Worm (Caenorhabditis elegans) whole organism, late embryonic: ENCODE data around the gene ttr-8.

Source experiments
- K09A11.1 ChIP-seq: sonication (generic microtip); optimal IDR thresholded peaks from 2 replicates; lab custom pipeline; 2017; ENCODE audit warnings: antibody characterized with exemption, mild to moderate bottlenecking, missing genetic modification characterization, missing compliant biosample characterization; ENCODE audit not compliant: insufficient read depth
- Y22D7AL.16 ChIP-seq: sonication (generic microtip); optimal IDR thresholded peaks from 2 replicates; lab custom pipeline; 2016; ENCODE audit warnings: missing genetic modification characterization, missing compliant biosample characterization
- ahr-1 ChIP-seq: sonication (generic microtip); optimal IDR thresholded peaks from 2 replicates; lab custom pipeline; 2016; ENCODE audit warnings: missing genetic modification characterization, missing compliant biosample characterization
- ceh-18 ChIP-seq: sonication (generic microtip); optimal IDR thresholded peaks from 2 replicates; lab custom pipeline; 2016; ENCODE audit warnings: missing genetic modification characterization, missing compliant biosample characterization
- ceh-19 ChIP-seq: fragments of 200-800 bp; sonication (Bioruptor generic); optimal IDR thresholded peaks from 2 replicates; lab custom pipeline; 2018; ENCODE audit warnings: mild to moderate bottlenecking, missing genetic modification characterization, missing compliant biosample characterization
- ceh-2 ChIP-seq: sonication (generic microtip); optimal IDR thresholded peaks from 2 replicates; lab custom pipeline; 2016; ENCODE audit warnings: missing genotype, missing genetic modification characterization, missing compliant biosample characterization
- ceh-30 ChIP-seq: fragments of 150-350 bp; optimal IDR thresholded peaks from 2 replicates; lab custom pipeline; 2014; ENCODE audit warnings: missing biosample characterization, missing genetic modification characterization
- ceh-31 ChIP-seq: sonication (generic microtip); optimal IDR thresholded peaks from 2 replicates; lab custom pipeline; 2016; ENCODE audit warnings: missing genetic modification characterization, missing compliant biosample characterization
- ceh-34 ChIP-seq: sonication (generic microtip); optimal IDR thresholded peaks from 2 replicates; lab custom pipeline; 2016; ENCODE audit warnings: mild to moderate bottlenecking, missing genetic modification characterization, missing compliant biosample characterization
- ceh-45 ChIP-seq: fragments of 200-800 bp; sonication (Bioruptor generic); IDR thresholded peaks from 2 replicates; pipeline ENCODE4 v1.3.6; 2022; ENCODE audit warnings: missing genetic modification reagents, missing genetic modification characterization, missing compliant biosample characterization
- ceh-48 ChIP-seq: sonication (generic microtip); optimal IDR thresholded peaks from 2 replicates; lab custom pipeline; 2016; ENCODE audit warnings: missing genetic modification characterization, inconsistent platforms, missing compliant biosample characterization
- ceh-9 ChIP-seq: sonication (generic microtip); optimal IDR thresholded peaks from 2 replicates; lab custom pipeline; 2016; ENCODE audit warnings: mild to moderate bottlenecking, missing genetic modification characterization, inconsistent platforms, missing compliant biosample characterization
- che-1 ChIP-seq: sonication (generic microtip); optimal IDR thresholded peaks from 2 replicates; lab custom pipeline; 2016; ENCODE audit warnings: mild to moderate bottlenecking, missing genetic modification characterization, missing compliant biosample characterization
- dmd-4 ChIP-seq: sonication (generic microtip); optimal IDR thresholded peaks from 2 replicates; lab custom pipeline; 2016; ENCODE audit warnings: borderline replicate concordance, missing genetic modification characterization, missing compliant biosample characterization
- elt-2 ChIP-seq: sonication (generic microtip); optimal IDR thresholded peaks from 2 replicates; lab custom pipeline; 2016; ENCODE audit warnings: missing genetic modification reagents, missing genetic modification characterization, missing compliant biosample characterization
- ets-4 ChIP-seq: sonication (generic microtip); optimal IDR thresholded peaks from 2 replicates; lab custom pipeline; 2016; ENCODE audit warnings: missing genetic modification characterization, missing compliant biosample characterization
- eyg-1 ChIP-seq: sonication (generic microtip); optimal IDR thresholded peaks from 2 replicates; lab custom pipeline; 2016; ENCODE audit warnings: missing genotype, missing genetic modification characterization, missing compliant biosample characterization
- fax-1 ChIP-seq: sonication (generic microtip); optimal IDR thresholded peaks from 2 replicates; lab custom pipeline; 2016; ENCODE audit warnings: missing genotype, missing genetic modification characterization, missing compliant biosample characterization
- fkh-6 ChIP-seq: sonication (generic microtip); optimal IDR thresholded peaks from 2 replicates; lab custom pipeline; 2016; ENCODE audit warnings: missing genetic modification characterization, missing compliant biosample characterization
- hlh-15 ChIP-seq: sonication (generic microtip); optimal IDR thresholded peaks from 2 replicates; lab custom pipeline; 2016; ENCODE audit warnings: missing genetic modification characterization, missing compliant biosample characterization
- hlh-6 ChIP-seq: sonication (generic microtip); optimal IDR thresholded peaks from 2 replicates; lab custom pipeline; 2016; ENCODE audit warnings: missing genotype, missing genetic modification characterization, missing compliant biosample characterization
- hlh-8 ChIP-seq: sonication (generic microtip); optimal IDR thresholded peaks from 2 replicates; lab custom pipeline; 2016; ENCODE audit warnings: missing genotype, missing genetic modification characterization, missing compliant biosample characterization
- lim-6 ChIP-seq: sonication (generic microtip); optimal IDR thresholded peaks from 2 replicates; lab custom pipeline; 2016; ENCODE audit warnings: missing genetic modification characterization, missing compliant biosample characterization
- madf-2 ChIP-seq: sonication (generic microtip); optimal IDR thresholded peaks from 2 replicates; lab custom pipeline; 2017; ENCODE audit warnings: missing genetic modification characterization, missing compliant biosample characterization
- mec-3 ChIP-seq: sonication (generic microtip); optimal IDR thresholded peaks from 2 replicates; lab custom pipeline; 2016; ENCODE audit warnings: borderline replicate concordance, missing genetic modification characterization, missing compliant biosample characterization
- nfya-1 ChIP-seq: sonication (generic microtip); optimal IDR thresholded peaks from 2 replicates; lab custom pipeline; 2017; ENCODE audit warnings: missing genetic modification characterization, mild to moderate bottlenecking, missing compliant biosample characterization, antibody characterized with exemption, moderate library complexity
- npax-4 ChIP-seq: sonication (generic microtip); optimal IDR thresholded peaks from 2 replicates; lab custom pipeline; 2016; ENCODE audit warnings: missing genetic modification characterization, missing compliant biosample characterization
- pat-9 ChIP-seq: fragments of 200-800 bp; sonication (Bioruptor generic); optimal IDR thresholded peaks from 2 replicates; lab custom pipeline; 2018; ENCODE audit warnings: mild to moderate bottlenecking, missing genetic modification characterization, moderate library complexity, missing compliant biosample characterization
- pax-1 ChIP-seq: fragments of 150-350 bp; optimal IDR thresholded peaks from 2 replicates; lab custom pipeline; 2014; ENCODE audit warnings: missing biosample characterization, missing genetic modification characterization
- pha-2 ChIP-seq: sonication (generic microtip); optimal IDR thresholded peaks from 2 replicates; lab custom pipeline; 2017; ENCODE audit warnings: mild to moderate bottlenecking, missing genetic modification characterization, missing compliant biosample characterization
- pha-4 ChIP-seq: fragments of 150-350 bp; optimal IDR thresholded peaks from 2 replicates; lab custom pipeline; 2018; ENCODE audit warnings: missing biosample characterization, missing genetic modification reagents, missing genetic modification characterization
- pros-1 ChIP-seq: fragments of 150-350 bp; optimal IDR thresholded peaks from 2 replicates; lab custom pipeline; 2014; ENCODE audit warnings: missing biosample characterization, missing genetic modification reagents, missing genetic modification characterization
- ref-2 ChIP-seq: sonication (generic microtip); optimal IDR thresholded peaks from 2 replicates; lab custom pipeline; 2016; ENCODE audit warnings: missing genetic modification characterization, missing compliant biosample characterization
- rnt-1 ChIP-seq: sonication (generic microtip); optimal IDR thresholded peaks from 2 replicates; lab custom pipeline; 2016; ENCODE audit warnings: missing genetic modification characterization, missing compliant biosample characterization
- sox-2 ChIP-seq: fragments of 200-800 bp; sonication (Bioruptor generic); IDR thresholded peaks from 2 replicates; pipeline ENCODE4 v1.3.6; 2022; ENCODE audit warnings: missing genetic modification reagents, missing genetic modification characterization, missing compliant biosample characterization
- sox-4 ChIP-seq: sonication (generic microtip); optimal IDR thresholded peaks from 2 replicates; lab custom pipeline; 2017; ENCODE audit warnings: mild to moderate bottlenecking, missing genetic modification characterization, inconsistent platforms, missing compliant biosample characterization
- syd-9 ChIP-seq: sonication (generic microtip); optimal IDR thresholded peaks from 2 replicates; lab custom pipeline; 2016; ENCODE audit warnings: mild to moderate bottlenecking, missing genetic modification characterization, moderate library complexity, missing compliant biosample characterization
- unc-42 ChIP-seq: sonication (generic microtip); optimal IDR thresholded peaks from 2 replicates; lab custom pipeline; 2016; ENCODE audit warnings: missing genotype, missing genetic modification characterization, missing compliant biosample characterization
- unc-55 ChIP-seq: sonication (generic microtip); optimal IDR thresholded peaks from 2 replicates; lab custom pipeline; 2017; ENCODE audit warnings: missing biosample characterization, missing genetic modification reagents, missing genetic modification characterization
- unc-86 ChIP-seq: sonication (generic microtip); optimal IDR thresholded peaks from 2 replicates; lab custom pipeline; 2016; ENCODE audit warnings: missing genetic modification characterization, missing compliant biosample characterization
- zip-5 ChIP-seq: sonication (generic microtip); optimal IDR thresholded peaks from 2 replicates; lab custom pipeline; 2016; ENCODE audit warnings: missing genetic modification characterization, missing compliant biosample characterization
- ztf-16 ChIP-seq: sonication (generic microtip); optimal IDR thresholded peaks from 2 replicates; lab custom pipeline; 2017; ENCODE audit warnings: missing genetic modification characterization, missing compliant biosample characterization

Gene ttr-8

ce11 chrIII:7550979-7551378 lies 14.2 kb downstream of the ttr-8 start:
- TF ChIP-seq sox-2 (GFP tag; lab: Robert Waterston, UW) (no peak), fkh-6 (tag; lab: Kevin White, UChicago) (no peak), pros-1 (no peak), ztf-16 (tag; lab: Kevin White, UChicago) (no peak), pax-1 (tag; lab: Kevin White, UChicago) (no peak), ceh-31 (tag; lab: Kevin White, UChicago) (no peak), eyg-1 (tag; lab: Kevin White, UChicago) (no peak), ceh-19 (no peak), K09A11.1 (tag; lab: Kevin White, UChicago) (no peak), ceh-30 (tag; lab: Kevin White, UChicago) (no peak)

- TF ChIP-seq ceh-34 (tag; lab: Kevin White, UChicago) (no peak), unc-55 (GFP tag; lab: Kevin White, UChicago) (peak; percentile 86)
These were observed 16.2 kb downstream of the ttr-8 start for ce11 chrIII:7548963-7549362.

DNA sequence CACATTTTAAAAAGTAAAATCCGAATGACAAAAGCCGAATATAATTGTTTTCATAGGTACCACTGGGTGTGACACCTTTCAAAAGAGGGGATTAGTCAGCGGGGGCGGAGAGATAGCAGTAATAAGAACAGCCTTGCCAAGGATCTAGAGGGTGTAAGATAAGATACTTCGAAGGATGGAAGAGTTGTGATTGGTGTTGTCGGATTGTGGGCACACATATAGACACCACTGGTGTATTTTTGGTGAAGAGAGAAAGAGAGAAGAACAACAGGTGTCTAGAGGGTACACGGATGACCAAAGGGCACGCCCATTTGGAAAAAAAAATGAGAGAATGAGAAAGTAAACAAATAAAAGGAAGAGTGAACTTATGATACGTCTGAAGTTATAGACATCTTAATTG lies 20.0 kb downstream of the ttr-8 start:
- TF ChIP-seq ceh-31 (tag; lab: Kevin White, UChicago) = no peak
- TF ChIP-seq nfya-1 = peak; percentile 18
- TF ChIP-seq fax-1 = no peak
- TF ChIP-seq ceh-9 (tag; lab: Kevin White, UChicago) = no peak
- TF ChIP-seq Y22D7AL.16 (tag; lab: Kevin White, UChicago) = no peak
- TF ChIP-seq K09A11.1 (tag; lab: Kevin White, UChicago) = no peak
- TF ChIP-seq ceh-34 (tag; lab: Kevin White, UChicago) = no peak
- no peak for TF ChIP-seq ets-4 (tag; lab: Kevin White, UChicago)
- no peak for TF ChIP-seq npax-4 (tag; lab: Kevin White, UChicago)
- TF ChIP-seq lim-6 (tag; lab: Kevin White, UChicago) = no peak
- no peak for TF ChIP-seq pha-2 (tag; lab: Kevin White, UChicago)
- TF ChIP-seq che-1 (tag; lab: Kevin White, UChicago) = no peak
- no peak for TF ChIP-seq pat-9 (tag; lab: Kevin White, UChicago)
- TF ChIP-seq pha-4 (tag; lab: Kevin White, UChicago) = no peak
- TF ChIP-seq ceh-48 (tag; lab: Kevin White, UChicago) = no peak
- TF ChIP-seq mec-3 (tag; lab: Kevin White, UChicago) = no peak
- peak; percentile 20 for TF ChIP-seq rnt-1 (tag; lab: Kevin White, UChicago)
- peak; percentile 33 for TF ChIP-seq unc-55 (GFP tag; lab: Kevin White, UChicago)
- no peak for TF ChIP-seq unc-86 (tag; lab: Kevin White, UChicago)

ce11 chrIII:7544211-7544610 lies 20.9 kb downstream of the ttr-8 start:
- TF ChIP-seq fax-1 (no peak), unc-55 (GFP tag; lab: Kevin White, UChicago) (peak; percentile 80), hlh-15 (tag; lab: Kevin White, UChicago) (no peak), ref-2 (tag; lab: Kevin White, UChicago) (no peak), ceh-18 (tag; lab: Kevin White, UChicago) (peak; percentile 6)

DNA sequence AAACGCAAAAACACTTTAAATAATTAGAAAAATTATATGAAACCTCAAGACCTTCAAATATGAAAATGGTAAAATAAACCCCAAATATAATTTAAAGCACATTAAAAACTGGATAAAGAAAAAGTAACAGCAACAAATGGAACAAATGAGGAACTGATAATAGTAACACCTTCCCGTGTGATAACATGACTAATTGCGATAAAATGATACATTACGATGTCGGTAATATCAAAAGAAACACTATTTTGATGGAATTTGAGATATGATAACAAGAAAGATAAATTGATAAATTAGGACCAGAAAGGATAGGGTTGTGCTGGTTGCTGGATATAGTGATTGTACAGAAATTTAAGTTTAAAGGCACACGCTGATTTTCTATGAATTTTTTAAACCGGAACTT lies 23.1 kb downstream of the ttr-8 start:
- TF ChIP-seq che-1 (tag; lab: Kevin White, UChicago) (no peak), hlh-6 (tag; lab: Kevin White, UChicago) (no peak), elt-2 (tag; lab: Kevin White, UChicago) (peak; percentile 94), mec-3 (tag; lab: Kevin White, UChicago) (no peak), unc-55 (GFP tag; lab: Kevin White, UChicago) (no peak)

- TF ChIP-seq dmd-4 (no peak), unc-42 (no peak), sox-4 (tag; lab: Kevin White, UChicago) (no peak), zip-5 (tag; lab: Kevin White, UChicago) (no peak), Y22D7AL.16 (tag; lab: Kevin White, UChicago) (no peak), syd-9 (tag; lab: Kevin White, UChicago) (no peak), madf-2 (tag; lab: Kevin White, UChicago) (no peak), ceh-2 (tag; lab: Kevin White, UChicago) (no peak), nfya-1 (no peak), ceh-45 (no peak), ceh-9 (tag; lab: Kevin White, UChicago) (no peak), hlh-8 (tag; lab: Kevin White, UChicago) (no peak), fkh-6 (tag; lab: Kevin White, UChicago) (no peak), ceh-19 (no peak), eyg-1 (tag; lab: Kevin White, UChicago) (no peak), ahr-1 (tag; lab: Kevin White, UChicago) (no peak)
These were observed 28.6 kb downstream of the ttr-8 start, which contains the start of gene lin-39 for ce11 chrIII:7536559-7536958. TSS of gene lin-39 (minus strand) at chrIII:7536632.
